Fruit fly (Drosophila melanogaster): ENCODE measurements around the gene bap.

Gene bap

dm6 chr3R:21378595-21378994 is 10.1 kb upstream of the bap start, which contains the start of gene tin (continued):
- peak; percentile 97 for TF ChIP-seq stc (GFP tag; IDR thresholded peaks at IDR 0.05)
- TF ChIP-seq CG11085 (GFP tag; IDR thresholded peaks at IDR 0.05) = peak; percentile 75
- TF ChIP-seq CG1233 (GFP tag; optimal IDR thresholded peaks at IDR 0.05) = peak; percentile 91
- TF ChIP-seq CG3847 (GFP tag; IDR thresholded peaks at IDR 0.05) = peak; percentile 93
- peak; percentile 46 for TF ChIP-seq jing (GFP tag; optimal IDR thresholded peaks at IDR 0.05)
- TF ChIP-seq Antp (GFP tag; optimal IDR thresholded peaks at IDR 0.05) = peak; percentile 10
- peak; percentile 88 for TF ChIP-seq Fer3 (tag; optimal IDR thresholded peaks at IDR 0.05)
- peak; percentile 96 for TF ChIP-seq H15 (GFP tag; IDR thresholded peaks at IDR 0.05)
- peak; percentile 80 for TF ChIP-seq Ravus (GFP tag; IDR thresholded peaks at IDR 0.05)
- peak; percentile 90 for TF ChIP-seq CG15269 (tag; optimal IDR thresholded peaks at IDR 0.05)
- peak; percentile 94 for TF ChIP-seq CG6813 (GFP tag; optimal IDR thresholded peaks at IDR 0.05)
- TF ChIP-seq Neu2 (GFP tag; optimal IDR thresholded peaks at IDR 0.05; ENCODE audit: borderline replicate concordance) = no peak
- TF ChIP-seq ci (GFP tag; IDR thresholded peaks at IDR 0.05) = peak; percentile 99
- TF ChIP-seq CG13894 (tag; optimal IDR thresholded peaks at IDR 0.05) = no peak
- peak; percentile 24 for TF ChIP-seq Dip3 (GFP tag; optimal IDR thresholded peaks at IDR 0.05)
- peak; percentile 92 for TF ChIP-seq Optix (GFP tag; IDR thresholded peaks at IDR 0.05)
- TF ChIP-seq sisA (GFP tag; IDR thresholded peaks at IDR 0.05) = peak; percentile 84
- TF ChIP-seq CG10565 (GFP tag; optimal IDR thresholded peaks at IDR 0.05) = no peak
- peak; percentile 92 for TF ChIP-seq fd102C (GFP tag; optimal IDR thresholded peaks at IDR 0.05)
- peak; percentile 90 for TF ChIP-seq CG13296 (GFP tag; optimal IDR thresholded peaks at IDR 0.05)
- peak; percentile 4 for TF ChIP-seq Ets97D (GFP tag; optimal IDR thresholded peaks at IDR 0.05)
- TF ChIP-seq H2.0 (GFP tag; IDR thresholded peaks at IDR 0.05) = peak; percentile 95
- peak; percentile 95 for TF ChIP-seq Spps (tag; optimal IDR thresholded peaks at IDR 0.05)
- no peak for TF ChIP-seq yki (optimal IDR thresholded peaks at IDR 0.05)
- peak; percentile 92 for TF ChIP-seq slbo (GFP tag; IDR thresholded peaks at IDR 0.05)
- TF ChIP-seq ara (GFP tag; IDR thresholded peaks at IDR 0.05) = peak; percentile 98
- peak; percentile 69 for TF ChIP-seq vfl (GFP tag; optimal IDR thresholded peaks at IDR 0.05)
- TF ChIP-seq Dbx (GFP tag; IDR thresholded peaks at IDR 0.05) = peak; percentile 93
- peak; percentile 70 for TF ChIP-seq stwl (tag; optimal IDR thresholded peaks at IDR 0.05)
- peak; percentile 93 for TF ChIP-seq peb (GFP tag; IDR thresholded peaks at IDR 0.05)
- peak; percentile 80 for TF ChIP-seq klu (GFP tag; IDR thresholded peaks at IDR 0.05)
- TF ChIP-seq CG31441 (GFP tag; IDR thresholded peaks at IDR 0.05) = peak; percentile 97
- peak; percentile 97 for TF ChIP-seq ranshi (GFP tag; IDR thresholded peaks at IDR 0.05)
- TF ChIP-seq tna (GFP tag; IDR thresholded peaks at IDR 0.05; ENCODE audit: partially characterized antibody) = peak; percentile 52; the same call in 1 of the 2 replicates
- TF ChIP-seq fru (optimal IDR thresholded peaks at IDR 0.05) = no peak
- TF ChIP-seq YL-1 (GFP tag; optimal IDR thresholded peaks at IDR 0.05) = peak; percentile 44
- TF ChIP-seq hbn (GFP tag; IDR thresholded peaks at IDR 0.05; ENCODE audit: partially characterized antibody) = peak; percentile 74
- peak; percentile 64; the same call in 1 of the 2 replicates for TF ChIP-seq aop (GFP tag; IDR thresholded peaks at IDR 0.05)
- peak; percentile 91 for TF ChIP-seq CG30403 (GFP tag; optimal IDR thresholded peaks at IDR 0.05)
- no peak for TF ChIP-seq NC2β (GFP tag; optimal IDR thresholded peaks at IDR 0.05)
- TF ChIP-seq CG4820 (GFP tag; optimal IDR thresholded peaks at IDR 0.05) = peak; percentile 82
- TF ChIP-seq vnd (GFP tag; IDR thresholded peaks at IDR 0.05; ENCODE audit: partially characterized antibody) = peak; percentile 67
- TF ChIP-seq CG32532 (GFP tag; IDR thresholded peaks at IDR 0.05) = peak; percentile 95
- TF ChIP-seq shn (GFP tag; optimal IDR thresholded peaks at IDR 0.05) = no peak
- peak; percentile 97 for TF ChIP-seq HLH3B (GFP tag; IDR thresholded peaks at IDR 0.05)
- TF ChIP-seq emc (GFP tag; optimal IDR thresholded peaks at IDR 0.05) = no peak
- peak; percentile 59 for TF ChIP-seq CG18011 (GFP tag; optimal IDR thresholded peaks at IDR 0.05)
- TF ChIP-seq CG7963 (GFP tag; IDR thresholded peaks at IDR 0.05; ENCODE audit: partially characterized antibody) = 0 out of 3 replicates have a peak, but pooled peaks have one; percentile 8
- TF ChIP-seq NK7.1 (GFP tag; optimal IDR thresholded peaks at IDR 0.05) = no peak
- peak; percentile 9 for TF ChIP-seq jumu (GFP tag; optimal IDR thresholded peaks at IDR 0.05)
- peak; percentile 86 for TF ChIP-seq Six4 (GFP tag; optimal IDR thresholded peaks at IDR 0.05)
- TF ChIP-seq B-H2 (GFP tag; optimal IDR thresholded peaks at IDR 0.05) = peak; percentile 74
- peak; percentile 95 for TF ChIP-seq B-H1 (GFP tag; IDR thresholded peaks at IDR 0.05)
